Worm (Caenorhabditis elegans): ENCODE results near the gene Y27F2A.6.

Y27F2A.6 gene

ce11 chrII:3170089-3170488 is 13.1 kb downstream of the Y27F2A.6 start, which contains the start of gene fbxc-55:
Gene fbxc-55 (minus strand): TSS chrII:3170189.
- TF ChIP-seq nhr-76 (tag; optimal IDR thresholded peaks at IDR 0.05) (no peak), lin-13 (tag; optimal IDR thresholded peaks at IDR 0.05) (no peak), unc-62 (GFP tag; optimal IDR thresholded peaks at IDR 0.05) (no peak), nhr-28 (tag; optimal IDR thresholded peaks at IDR 0.05) (no peak), unc-120 (tag; optimal IDR thresholded peaks at IDR 0.05; ENCODE audit: poor library complexity, severe bottlenecking) (no peak), sem-2 (GFP tag; optimal IDR thresholded peaks at IDR 0.05) (no peak), hlh-1 (tag; optimal IDR thresholded peaks at IDR 0.05) (no peak), ceh-43 (GFP tag; optimal IDR thresholded peaks at IDR 0.05) (no peak), zip-8 (tag; optimal IDR thresholded peaks at IDR 0.05) (no peak)

- no peak for TF ChIP-seq pha-4 (tag; optimal IDR thresholded peaks at IDR 0.05)
- TF ChIP-seq nhr-76 (tag; optimal IDR thresholded peaks at IDR 0.05): no peak
- no peak for TF ChIP-seq bed-3 (GFP tag; optimal IDR thresholded peaks at IDR 0.05)
- no peak for TF ChIP-seq nhr-2 (tag; optimal IDR thresholded peaks at IDR 0.05)
- no peak for TF ChIP-seq blmp-1 (tag; optimal IDR thresholded peaks at IDR 0.05)
- no peak for TF ChIP-seq M03D4.4 (tag; optimal IDR thresholded peaks at IDR 0.05)
Observed at ce11 chrII:3158985-3159384, 24.2 kb downstream of the Y27F2A.6 start, which contains the start of gene sri-34. Gene sri-34 (minus strand): TSS chrII:3159085.

DNA sequence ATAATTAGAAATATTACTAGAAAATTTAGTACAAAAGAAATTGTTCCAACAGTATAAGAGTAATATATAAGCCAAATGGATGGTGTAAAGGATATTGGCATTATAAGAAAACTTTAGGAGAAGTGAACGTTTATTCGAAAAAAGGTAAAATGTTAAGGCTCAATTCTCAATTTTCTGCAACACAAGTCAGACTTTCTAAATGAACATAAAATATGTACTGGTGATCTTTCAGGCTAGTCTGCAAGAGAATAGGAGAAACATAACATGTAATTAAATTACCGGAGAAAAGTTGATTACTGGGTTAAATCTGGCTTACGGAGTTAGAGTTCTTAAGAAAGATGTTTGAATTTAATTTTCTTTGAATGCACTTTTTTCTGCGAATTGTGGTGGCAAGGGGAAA is 26.5 kb downstream of the Y27F2A.6 start, which contains the start of gene sri-33:
Gene sri-33 (minus strand): TSS at position 101 of the 400 bp plus-strand sequence.
- TF ChIP-seq hlh-1 (tag; optimal IDR thresholded peaks at IDR 0.05) (no peak), bed-3 (GFP tag; optimal IDR thresholded peaks at IDR 0.05) (no peak), sem-2 (GFP tag; optimal IDR thresholded peaks at IDR 0.05) (no peak), tbx-8 (GFP tag; optimal IDR thresholded peaks at IDR 0.05) (no peak), lin-13 (tag; optimal IDR thresholded peaks at IDR 0.05) (no peak), mep-1 (tag; optimal IDR thresholded peaks at IDR 0.05) (no peak), elt-1 (tag; optimal IDR thresholded peaks at IDR 0.05; ENCODE audit: borderline replicate concordance, insufficient read depth) (no peak), pha-4 (tag; optimal IDR thresholded peaks at IDR 0.05) (no peak), zip-8 (tag; optimal IDR thresholded peaks at IDR 0.05) (no peak), nhr-28 (tag; optimal IDR thresholded peaks at IDR 0.05) (no peak), ham-2 (GFP tag; optimal IDR thresholded peaks at IDR 0.05) (no peak), mls-2 (tag; optimal IDR thresholded peaks at IDR 0.05) (no peak), unc-39 (tag; optimal IDR thresholded peaks at IDR 0.05) (no peak), ceh-43 (GFP tag; optimal IDR thresholded peaks at IDR 0.05) (no peak), drap-1 (GFP tag; optimal IDR thresholded peaks at IDR 0.05) (no peak), flh-1 (GFP tag; optimal IDR thresholded peaks at IDR 0.05) (no peak), nhr-12 (tag; optimal IDR thresholded peaks at IDR 0.05) (no peak), cnd-1 (tag; optimal IDR thresholded peaks at IDR 0.05) (no peak)

ce11 chrII:3154383-3154782 is 28.8 kb downstream of the Y27F2A.6 start, which contains the start of gene sri-32:
Gene sri-32 (minus strand): TSS chrII:3154483.
- TF ChIP-seq nhr-12 (tag; optimal IDR thresholded peaks at IDR 0.05): no peak
- no peak for TF ChIP-seq blmp-1 (tag; optimal IDR thresholded peaks at IDR 0.05)
- no peak for TF ChIP-seq ceh-83 (GFP tag; optimal IDR thresholded peaks at IDR 0.05)
- TF ChIP-seq cnd-1 (tag; optimal IDR thresholded peaks at IDR 0.05): no peak
- TF ChIP-seq pha-4 (tag; optimal IDR thresholded peaks at IDR 0.05): no peak
- no peak for TF ChIP-seq ceh-39 (tag; optimal IDR thresholded peaks at IDR 0.05)
- no peak for TF ChIP-seq ceh-43 (GFP tag; optimal IDR thresholded peaks at IDR 0.05)
- no peak for TF ChIP-seq ces-1 (GFP tag; optimal IDR thresholded peaks at IDR 0.05)
- TF ChIP-seq elt-3 (tag; optimal IDR thresholded peaks at IDR 0.05): no peak
- TF ChIP-seq lin-32 (GFP tag; optimal IDR thresholded peaks at IDR 0.05): no peak
- TF ChIP-seq ham-2 (GFP tag; optimal IDR thresholded peaks at IDR 0.05): no peak
- TF ChIP-seq nhr-237 (tag; optimal IDR thresholded peaks at IDR 0.05): no peak
- no peak for TF ChIP-seq flh-1 (GFP tag; optimal IDR thresholded peaks at IDR 0.05)
- TF ChIP-seq unc-39 (tag; optimal IDR thresholded peaks at IDR 0.05): no peak
- no peak for TF ChIP-seq nhr-2 (tag; optimal IDR thresholded peaks at IDR 0.05)

- no peak for TF ChIP-seq lin-32 (GFP tag; optimal IDR thresholded peaks at IDR 0.05)
- no peak for TF ChIP-seq mls-2 (tag; optimal IDR thresholded peaks at IDR 0.05)
- TF ChIP-seq nhr-237 (tag; optimal IDR thresholded peaks at IDR 0.05): no peak
- TF ChIP-seq nhr-2 (tag; optimal IDR thresholded peaks at IDR 0.05): no peak
- TF ChIP-seq lsy-2 (tag; optimal IDR thresholded peaks at IDR 0.05): no peak
- TF ChIP-seq M03D4.4 (tag; optimal IDR thresholded peaks at IDR 0.05): no peak
- TF ChIP-seq snpc-4 (tag; optimal IDR thresholded peaks at IDR 0.05): no peak
- no peak for TF ChIP-seq hlh-1 (tag; optimal IDR thresholded peaks at IDR 0.05)
- no peak for TF ChIP-seq sem-2 (GFP tag; optimal IDR thresholded peaks at IDR 0.05)
- no peak for TF ChIP-seq mep-1 (tag; optimal IDR thresholded peaks at IDR 0.05)
- no peak for TF ChIP-seq ceh-83 (GFP tag; optimal IDR thresholded peaks at IDR 0.05)
- no peak for TF ChIP-seq elt-3 (tag; optimal IDR thresholded peaks at IDR 0.05)
- no peak for TF ChIP-seq nhr-12 (tag; optimal IDR thresholded peaks at IDR 0.05)
- no peak for TF ChIP-seq elt-1 (tag; optimal IDR thresholded peaks at IDR 0.05; ENCODE audit: borderline replicate concordance, insufficient read depth)
- TF ChIP-seq pha-4 (tag; optimal IDR thresholded peaks at IDR 0.05): no peak
- TF ChIP-seq nhr-28 (tag; optimal IDR thresholded peaks at IDR 0.05): no peak
- TF ChIP-seq unc-120 (tag; optimal IDR thresholded peaks at IDR 0.05; ENCODE audit: poor library complexity, severe bottlenecking): no peak
- TF ChIP-seq bed-3 (GFP tag; optimal IDR thresholded peaks at IDR 0.05): no peak
Observed at ce11 chrII:3151615-3152014, 31.6 kb downstream of the Y27F2A.6 start, which contains the start of the genes T10D4.14 and T10D4.19. Gene T10D4.14 (minus strand): TSS chrII:3151715. Gene T10D4.19 (plus strand): TSS chrII:3151918.

All from whole organism, mixed stage, embryonic.